Fruit fly (Drosophila melanogaster): Measurements from ENCODE around the gene PGS1.

Gene PGS1

DNA sequence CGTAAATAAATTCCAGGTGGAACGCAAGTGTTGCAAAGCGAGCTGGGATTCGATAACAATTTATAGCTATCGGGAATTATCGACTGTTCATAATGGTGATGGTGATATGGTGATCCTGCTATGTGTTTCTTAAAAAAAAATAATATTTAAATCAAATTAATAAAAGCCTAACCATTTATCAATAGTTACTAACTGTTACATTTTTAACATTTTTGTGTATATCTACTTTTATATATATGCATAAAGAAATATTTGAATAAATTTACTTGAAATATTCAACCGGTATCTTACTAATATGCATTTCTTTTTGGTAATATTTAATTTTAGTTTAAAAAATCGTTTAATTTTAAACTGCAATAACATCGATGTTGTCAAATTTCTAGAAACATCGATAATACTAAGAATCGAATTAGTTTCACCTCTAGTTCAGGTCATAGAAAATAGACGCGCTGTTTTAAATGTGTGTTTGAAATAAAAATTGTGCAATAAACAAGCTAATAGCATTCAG is at the start of gene PGS1, which contains the start of gene gwl (continued):
- TF ChIP-seq CG2116 (GFP tag; optimal IDR thresholded peaks at IDR 0.05) (peak; percentile 80), lmd (GFP tag; IDR thresholded peaks at IDR 0.05) (peak; percentile 84), CG18262 (tag; optimal IDR thresholded peaks at IDR 0.05) (no peak), sima (GFP tag; optimal IDR thresholded peaks at IDR 0.05) (no peak), sob (GFP tag; IDR thresholded peaks at IDR 0.05) (peak; percentile 84), CG11085 (GFP tag; IDR thresholded peaks at IDR 0.05) (peak; percentile 80), onecut (GFP tag; IDR thresholded peaks at IDR 0.05) (peak; percentile 18; the same call in 1 of the 2 replicates), kay (GFP tag; optimal IDR thresholded peaks at IDR 0.05) (peak; percentile 56), unc-4 (GFP tag; IDR thresholded peaks at IDR 0.05; ENCODE audit: partially characterized antibody) (peak; percentile 69), CG16779 (GFP tag; IDR thresholded peaks at IDR 0.05) (0 out of 2 replicates have a peak, but pooled peaks have one; percentile 11), Atf-2 (GFP tag; optimal IDR thresholded peaks at IDR 0.05) (peak; percentile 3), Sry-β (GFP tag; optimal IDR thresholded peaks at IDR 0.05) (no peak), Camta (GFP tag; optimal IDR thresholded peaks at IDR 0.05) (peak; percentile 44), aop (GFP tag; IDR thresholded peaks at IDR 0.05) (no peak), CG32767 (GFP tag; IDR thresholded peaks at IDR 0.05) (peak; percentile 57), C15 (GFP tag; IDR thresholded peaks at IDR 0.05) (0 out of 3 replicates have a peak, but pooled peaks have one; percentile 39), Ets97D (GFP tag; optimal IDR thresholded peaks at IDR 0.05) (peak; percentile 46), Hr39 (optimal IDR thresholded peaks at IDR 0.05) (no peak), CG13424 (tag; optimal IDR thresholded peaks at IDR 0.05) (peak; percentile 81), ash1 (GFP tag; optimal IDR thresholded peaks at IDR 0.05) (no peak), CG12391 (tag; optimal IDR thresholded peaks at IDR 0.05) (peak; percentile 87), Gug (GFP tag; IDR thresholded peaks at IDR 0.05) (peak; percentile 49; the same call in 2 of the 4 replicates), CG18476 (GFP tag; optimal IDR thresholded peaks at IDR 0.05) (peak; percentile 25), knrl (GFP tag; IDR thresholded peaks at IDR 0.05; ENCODE audit: partially characterized antibody) (peak; percentile 71; the same call in 2 of the 3 replicates), CG12236 (GFP tag; optimal IDR thresholded peaks at IDR 0.05) (no peak), CG12071 (GFP tag; optimal IDR thresholded peaks at IDR 0.05) (no peak), Lim3 (GFP tag; IDR thresholded peaks at IDR 0.05) (no peak), CG2199 (GFP tag; IDR thresholded peaks at IDR 0.05) (no peak), Taf1 (GFP tag; IDR thresholded peaks at IDR 0.05) (peak; percentile 28; the same call in 1 of the 2 replicates), rib (GFP tag; IDR thresholded peaks at IDR 0.05) (peak; percentile 54; the same call in 1 of the 2 replicates), odd (GFP tag; optimal IDR thresholded peaks at IDR 0.05) (no peak), crol (GFP tag; IDR thresholded peaks at IDR 0.05) (no peak), ssp (GFP tag; IDR thresholded peaks at IDR 0.05) (peak; percentile 70), gro (GFP tag; optimal IDR thresholded peaks at IDR 0.05) (no peak), bowl (GFP tag; IDR thresholded peaks at IDR 0.05) (no peak), danr (GFP tag; IDR thresholded peaks at IDR 0.05) (no peak), trh (GFP tag; optimal IDR thresholded peaks at IDR 0.05) (peak; percentile 62), pnt (GFP tag; optimal IDR thresholded peaks at IDR 0.05) (no peak), CG14441 (GFP tag; IDR thresholded peaks at IDR 0.05) (peak; percentile 80), CG3163 (GFP tag; optimal IDR thresholded peaks at IDR 0.05) (no peak), CG3838 (GFP tag; optimal IDR thresholded peaks at IDR 0.05) (no peak), Chrac-16 (GFP tag; optimal IDR thresholded peaks at IDR 0.05) (peak; percentile 74), CG9797 (GFP tag; optimal IDR thresholded peaks at IDR 0.05) (no peak), btn (GFP tag; optimal IDR thresholded peaks at IDR 0.05) (no peak), HLH3B (GFP tag; IDR thresholded peaks at IDR 0.05) (peak; percentile 76), Vsx1 (GFP tag; optimal IDR thresholded peaks at IDR 0.05) (no peak), Ptx1 (GFP tag; IDR thresholded peaks at IDR 0.05) (peak; percentile 86), HLH4C (GFP tag; IDR thresholded peaks at IDR 0.05; ENCODE audit: partially characterized antibody) (peak; percentile 37; the same call in 1 of the 3 replicates), Gsc (GFP tag; IDR thresholded peaks at IDR 0.05) (peak; percentile 12; the same call in 1 of the 2 replicates), abd-A (tag; optimal IDR thresholded peaks at IDR 0.05) (no peak), otp (GFP tag; IDR thresholded peaks at IDR 0.05) (peak; percentile 33; the same call in 1 of the 3 replicates), fd3F (GFP tag; optimal IDR thresholded peaks at IDR 0.05) (peak; percentile 69)
